Fruit fly (Drosophila melanogaster): ENCODE measurements around the gene step.

step gene

DNA sequence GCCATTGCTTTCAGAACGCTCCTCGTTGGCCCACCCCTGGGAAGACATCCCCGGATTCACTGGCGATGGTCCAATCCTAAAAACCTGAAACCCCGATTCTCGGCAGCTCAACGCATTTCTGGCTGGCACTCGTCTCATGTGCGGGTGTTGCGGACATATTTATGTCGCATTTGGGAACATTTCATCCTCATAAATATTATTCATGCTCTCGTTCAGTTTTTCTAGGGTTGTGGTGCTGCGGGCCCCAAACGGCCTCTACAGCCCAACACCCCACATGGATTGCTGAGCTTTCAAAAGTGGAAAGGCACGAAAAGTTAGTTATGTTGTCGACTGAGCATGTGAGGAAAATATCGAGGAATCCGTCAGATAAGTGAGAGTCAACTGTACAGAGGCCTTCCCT lies 49.6 kb upstream of the step start:
- TF ChIP-seq CG13894 (tag; optimal IDR thresholded peaks at IDR 0.05) (peak; percentile 71), Ssrp (tag; optimal IDR thresholded peaks at IDR 0.05) (no peak), Hr51 (GFP tag; optimal IDR thresholded peaks at IDR 0.05) (no peak), abd-A (tag; optimal IDR thresholded peaks at IDR 0.05) (peak; percentile 42), CG2199 (GFP tag; IDR thresholded peaks at IDR 0.05) (0 out of 3 replicates have a peak, but pooled peaks have one; percentile 56)

DNA sequence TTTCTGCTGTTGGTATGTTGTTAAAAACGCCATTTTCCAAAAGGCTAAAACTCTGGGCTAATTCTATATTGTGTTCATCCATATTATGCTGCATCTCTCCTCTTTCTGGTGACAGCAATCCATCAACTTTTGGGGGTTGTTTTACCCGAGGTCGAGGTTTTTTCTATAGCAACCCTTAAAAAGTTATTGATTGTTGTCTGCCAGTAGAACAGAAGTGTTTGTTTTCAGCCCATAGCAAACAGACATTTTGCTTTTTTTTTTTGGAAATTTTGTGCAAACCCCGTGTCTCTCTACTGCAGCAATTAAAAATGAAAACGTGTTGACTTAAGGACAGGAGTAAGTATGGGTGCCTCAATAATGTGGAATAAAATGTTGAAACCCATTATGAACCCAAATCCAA lies 49.1 kb upstream of the step start:
- TF ChIP-seq CG17328 (GFP tag; IDR thresholded peaks at IDR 0.05): no peak
- TF ChIP-seq pros (GFP tag; optimal IDR thresholded peaks at IDR 0.05): peak; percentile 3
- TF ChIP-seq CG34224 (GFP tag; IDR thresholded peaks at IDR 0.05; ENCODE audit: partially characterized antibody): no peak
- TF ChIP-seq seq (GFP tag; IDR thresholded peaks at IDR 0.05): peak; percentile 59; the same call in 1 of the 2 replicates
- no peak for TF ChIP-seq CG1024 (GFP tag; IDR thresholded peaks at IDR 0.05)
- TF ChIP-seq Hr39 (optimal IDR thresholded peaks at IDR 0.05): no peak
- TF ChIP-seq Drgx (GFP tag; IDR thresholded peaks at IDR 0.05): no peak
- peak; percentile 41 for TF ChIP-seq Nf-YC (tag; optimal IDR thresholded peaks at IDR 0.05)
- peak; percentile 77 for TF ChIP-seq Nf-YB (GFP tag; optimal IDR thresholded peaks at IDR 0.05)
- TF ChIP-seq crol (GFP tag; IDR thresholded peaks at IDR 0.05): no peak
- TF ChIP-seq tin (GFP tag; optimal IDR thresholded peaks at IDR 0.05): no peak
- TF ChIP-seq CG3281 (GFP tag; optimal IDR thresholded peaks at IDR 0.05): no peak
- no peak for TF ChIP-seq Scr (GFP tag; IDR thresholded peaks at IDR 0.05; ENCODE audit: partially characterized antibody)
- TF ChIP-seq aop (GFP tag; IDR thresholded peaks at IDR 0.05): no peak
- no peak for TF ChIP-seq E2f2 (GFP tag; IDR thresholded peaks at IDR 0.05)
- TF ChIP-seq CG4424 (GFP tag; optimal IDR thresholded peaks at IDR 0.05): no peak
- no peak for TF ChIP-seq Camta (GFP tag; optimal IDR thresholded peaks at IDR 0.05)
- TF ChIP-seq sqz (GFP tag; optimal IDR thresholded peaks at IDR 0.05): peak; percentile 64
- no peak for TF ChIP-seq CG9437 (GFP tag; optimal IDR thresholded peaks at IDR 0.05)
- no peak for TF ChIP-seq nerfin-2 (GFP tag; IDR thresholded peaks at IDR 0.05; ENCODE audit: partially characterized antibody)
- peak; percentile 59 for TF ChIP-seq onecut (GFP tag; IDR thresholded peaks at IDR 0.05)
- no peak for TF ChIP-seq CG6791 (GFP tag; IDR thresholded peaks at IDR 0.05; ENCODE audit: partially characterized antibody)

DNA sequence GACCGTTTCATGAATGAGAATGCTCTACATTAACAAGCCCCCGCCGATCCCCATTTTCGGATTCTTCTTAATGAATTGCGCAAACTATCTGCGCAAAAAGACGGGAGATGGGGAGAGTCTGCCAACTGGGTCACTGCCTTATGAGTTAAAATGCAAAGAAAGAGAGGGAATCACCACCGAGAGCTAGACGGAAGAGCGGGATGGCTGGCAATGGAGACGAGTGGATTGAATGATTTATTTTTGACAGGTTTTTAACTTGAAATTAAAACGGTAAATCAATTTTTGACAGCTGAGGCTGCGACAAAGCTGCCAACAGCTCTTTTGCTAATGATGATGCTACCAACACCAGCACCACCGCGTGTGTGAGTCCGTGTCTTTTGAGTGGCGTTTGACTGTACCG lies 46.8 kb upstream of the step start:
- TF ChIP-seq CkIIα-i1 (GFP tag; IDR thresholded peaks at IDR 0.05): no peak
- peak; percentile 72 for TF ChIP-seq Ets65A (GFP tag)

DNA sequence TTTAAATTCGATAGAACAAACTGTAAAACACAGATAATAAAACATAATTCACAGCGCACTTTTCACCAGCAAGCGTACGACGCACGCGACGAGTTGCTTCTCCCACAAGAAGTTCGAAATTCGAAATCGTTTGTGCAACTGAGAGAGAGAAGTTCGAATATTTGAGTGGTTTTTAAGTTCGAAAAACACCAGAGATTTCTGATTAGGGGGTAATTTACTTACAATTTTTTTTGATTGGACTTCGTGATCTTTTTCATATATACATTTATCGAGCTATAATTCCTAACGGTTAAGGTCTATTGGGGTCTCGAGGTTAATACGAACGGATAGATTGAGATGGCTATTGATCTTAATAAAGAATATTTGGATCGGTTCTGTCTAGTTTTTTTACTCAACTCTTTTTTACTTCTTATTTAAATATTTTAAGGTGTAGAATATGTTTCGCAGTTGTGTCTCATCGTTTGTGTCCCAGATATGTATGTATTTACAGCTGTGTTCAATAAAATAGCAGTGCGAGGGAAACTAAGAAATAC lies 38.1 kb upstream of the step start, which contains the start of gene CG31612:
Gene CG31612 (minus strand): TSS at position 106 of the 533 bp plus-strand sequence.
- TF ChIP-seq CG12104 (GFP tag; optimal IDR thresholded peaks at IDR 0.05) (no peak), z (GFP tag; IDR thresholded peaks at IDR 0.05) (peak; percentile 96), CG13296 (GFP tag; optimal IDR thresholded peaks at IDR 0.05) (no peak), chinmo (GFP tag; IDR thresholded peaks at IDR 0.05; ENCODE audit: partially characterized antibody) (0 out of 4 replicates have a peak, but pooled peaks have one; percentile 24), sqz (GFP tag; optimal IDR thresholded peaks at IDR 0.05) (peak; percentile 71), Gug (GFP tag; IDR thresholded peaks at IDR 0.05) (peak; percentile 1; the same call in 2 of the 4 replicates), CG11696 (GFP tag; IDR thresholded peaks at IDR 0.05) (peak; percentile 84), Trl (optimal IDR thresholded peaks at IDR 0.05) (peak in 1 of 2 experiments; percentile 40), Trl (GFP tag; optimal IDR thresholded peaks at IDR 0.05) (no peak), grn (GFP tag; optimal IDR thresholded peaks at IDR 0.05) (peak; percentile 38), CG2199 (GFP tag; IDR thresholded peaks at IDR 0.05) (peak; percentile 8; the same call in 2 of the 3 replicates), ind (GFP tag; optimal IDR thresholded peaks at IDR 0.05) (no peak), CG13894 (tag; optimal IDR thresholded peaks at IDR 0.05) (peak; percentile 57), cad (GFP tag; optimal IDR thresholded peaks at IDR 0.05) (peak; percentile 15), ftz-f1 (GFP tag; optimal IDR thresholded peaks at IDR 0.05) (no peak), D19B (GFP tag; optimal IDR thresholded peaks at IDR 0.05) (no peak), CG8290 (GFP tag; optimal IDR thresholded peaks at IDR 0.05) (no peak), CG8290 (tag; optimal IDR thresholded peaks at IDR 0.05) (peak in 1 of 2 experiments; percentile 12), CG3065 (GFP tag; optimal IDR thresholded peaks at IDR 0.05) (no peak)
